Fruit fly (Drosophila melanogaster): ENCODE measurements around the gene CG3251.

DNA sequence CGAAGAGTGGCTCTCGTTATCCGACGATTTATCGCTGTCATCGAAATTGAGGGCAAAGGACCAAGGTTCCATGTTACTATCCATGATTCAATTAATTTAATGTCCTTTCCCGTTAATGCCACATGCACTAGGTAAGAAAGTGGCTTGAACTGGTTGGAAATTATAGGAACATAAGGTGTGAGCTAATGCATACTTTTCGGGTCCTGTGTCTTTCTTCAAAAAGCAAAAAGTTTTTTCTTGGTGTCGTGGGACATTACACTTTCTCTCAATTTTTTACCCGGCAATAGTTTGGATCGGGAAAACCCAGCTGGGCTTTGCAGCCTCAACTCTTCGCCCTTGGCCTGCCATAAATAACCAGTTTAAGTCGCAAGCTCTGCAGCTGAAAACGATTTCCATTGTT, 10.9 kb upstream of the CG3251 start, which contains the start of gene Taf12L:
- TF ChIP-seq Dif (GFP tag; optimal IDR thresholded peaks at IDR 0.05; ENCODE audit: partially characterized antibody) (no peak), Mio (GFP tag; optimal IDR thresholded peaks at IDR 0.05) (no peak), Abd-B (GFP tag; optimal IDR thresholded peaks at IDR 0.05) (no peak), pan (optimal IDR thresholded peaks at IDR 0.05) (no peak), fru (GFP tag; optimal IDR thresholded peaks at IDR 0.05) (no peak), sage (GFP tag; optimal IDR thresholded peaks at IDR 0.05) (no peak), psq (GFP tag; optimal IDR thresholded peaks at IDR 0.05) (no peak), usp (GFP tag; optimal IDR thresholded peaks at IDR 0.05) (no peak), foxo (GFP tag; optimal IDR thresholded peaks at IDR 0.05) (no peak), GATAd (GFP tag; optimal IDR thresholded peaks at IDR 0.05) (no peak)
